Fruit fly (Drosophila melanogaster): Measurements from ENCODE around the gene Ilp2.

- TF ChIP-seq pad (GFP tag; optimal IDR thresholded peaks at IDR 0.05) (no peak), CG5204 (GFP tag; optimal IDR thresholded peaks at IDR 0.05) (no peak), CG33017 (tag; optimal IDR thresholded peaks at IDR 0.05) (no peak), Mnt (GFP tag; optimal IDR thresholded peaks at IDR 0.05) (no peak)
These were observed 23.8 kb upstream of the Ilp2 start for dm6 chr3L:9775728-9776127.

Measured in whole organism, adult.